Fruit fly (Drosophila melanogaster) whole organism, embryonic: ENCODE data around the gene Syt1.
A peak's percentile ranks its signal among the peaks of the same experiment; 100 is the strongest.

Experiments
- Abd-B ChIP-seq: fragments of 200-800 bp; sonication (Bioruptor generic); optimal IDR thresholded peaks from 2 replicates; lab custom pipeline; 2018; ENCODE audit warnings: missing biosample characterization, mild to moderate bottlenecking, missing genetic modification characterization, moderate library complexity
- CG1024 ChIP-seq: fragments of 200-800 bp; sonication (Bioruptor generic); IDR thresholded peaks from 2 replicates; pipeline ENCODE4 v1.3.6; 2022; ENCODE audit warnings: missing biosample characterization, missing genetic modification characterization
- CG10366 ChIP-seq: fragments of 200-800 bp; sonication (Bioruptor generic); IDR thresholded peaks from 2 replicates; pipeline ENCODE4 v1.3.6; 2022; ENCODE audit warnings: missing biosample characterization, missing genetic modification characterization
- CG11247 ChIP-seq: fragments of 200-800 bp; sonication (Bioruptor generic); IDR thresholded peaks from 2 replicates; pipeline ENCODE4 v1.3.6; 2022; ENCODE audit warnings: missing biosample characterization, missing genetic modification characterization
- CG11456 ChIP-seq: fragments of 200-800 bp; sonication (Bioruptor generic); IDR thresholded peaks from 3 replicates; pipeline ENCODE4 v1.3.6; 2022; ENCODE audit warnings: missing biosample characterization, missing genetic modification characterization
- CG12155 ChIP-seq: fragments of 200-800 bp; sonication (Bioruptor generic); optimal IDR thresholded peaks from 3 replicates; lab custom pipeline; 2016; ENCODE audit warnings: missing biosample characterization, missing genetic modification characterization
- CG12659 ChIP-seq: fragments of 200-800 bp; sonication (Bioruptor generic); optimal IDR thresholded peaks from 3 replicates; lab custom pipeline; 2017; ENCODE audit warnings: mild to moderate bottlenecking, missing biosample characterization, missing genetic modification reagents, missing genetic modification characterization
- CG12744 ChIP-seq: fragments of 200-800 bp; sonication (Bioruptor generic); optimal IDR thresholded peaks from 2 replicates; lab custom pipeline; 2016; ENCODE audit warnings: missing biosample characterization, missing genetic modification characterization
- CG13624 ChIP-seq: fragments of 200-800 bp; sonication (Bioruptor generic); optimal IDR thresholded peaks from 2 replicates; lab custom pipeline; 2016; ENCODE audit warnings: missing biosample characterization, missing genetic modification characterization
- CG15514 ChIP-seq: fragments of 200-800 bp; sonication (Bioruptor generic); optimal IDR thresholded peaks from 3 replicates; lab custom pipeline; 2017; ENCODE audit warnings: missing biosample characterization, missing genetic modification characterization, mild to moderate bottlenecking, moderate library complexity, missing genetic modification reagents
- CG17328 ChIP-seq: fragments of 200-800 bp; sonication (Bioruptor generic); IDR thresholded peaks from 2 replicates; pipeline ENCODE4 v1.3.6; 2022; ENCODE audit warnings: missing biosample characterization, missing genetic modification characterization
- CG2120 ChIP-seq: fragments of 200-800 bp; sonication (Bioruptor generic); optimal IDR thresholded peaks from 3 replicates; lab custom pipeline; 2016; ENCODE audit warnings: missing biosample characterization, missing genetic modification characterization
- CG31441 ChIP-seq: fragments of 200-800 bp; sonication (Bioruptor generic); IDR thresholded peaks from 2 replicates; pipeline ENCODE4 v1.3.6; 2022; ENCODE audit warnings: missing biosample characterization, missing genetic modification characterization
- CG4404 ChIP-seq: fragments of 200-800 bp; sonication (Bioruptor generic); IDR thresholded peaks from 2 replicates; pipeline ENCODE4 v1.3.6; 2022; ENCODE audit warnings: missing biosample characterization, missing genetic modification characterization
- CG6272 ChIP-seq: fragments of 200-800 bp; sonication (Bioruptor generic); IDR thresholded peaks from 2 replicates; pipeline ENCODE4 v1.3.6; 2022; ENCODE audit warnings: missing biosample characterization, missing genetic modification characterization
- CG7357 ChIP-seq: fragments of 200-800 bp; sonication (Bioruptor generic); IDR thresholded peaks from 3 replicates; pipeline ENCODE4 v1.3.6; 2022; ENCODE audit warnings: missing biosample characterization, missing genetic modification characterization
- CG9609 ChIP-seq: fragments of 200-800 bp; sonication (Bioruptor generic); optimal IDR thresholded peaks from 3 replicates; lab custom pipeline; 2016; ENCODE audit warnings: missing biosample characterization, missing genetic modification characterization
- CG9727 ChIP-seq: fragments of 200-800 bp; sonication (Bioruptor generic); optimal IDR thresholded peaks from 3 replicates; lab custom pipeline; 2017; ENCODE audit warnings: missing biosample characterization, mild to moderate bottlenecking, missing genetic modification characterization
- CoRest ChIP-seq: fragments of 200-800 bp; sonication (Bioruptor generic); optimal IDR thresholded peaks from 3 replicates; lab custom pipeline; 2018; ENCODE audit warnings: missing biosample characterization, mild to moderate bottlenecking, missing genetic modification characterization, moderate library complexity
- D19B ChIP-seq: fragments of 200-800 bp; sonication (Bioruptor generic); optimal IDR thresholded peaks from 2 replicates; lab custom pipeline; 2017; ENCODE audit warnings: missing biosample characterization, mild to moderate bottlenecking, missing genetic modification characterization
- Dref ChIP-seq: fragments of 200-800 bp; sonication (Bioruptor generic); IDR thresholded peaks from 2 replicates; pipeline ENCODE4 v1.3.6; 2022; ENCODE audit warnings: missing biosample characterization, missing genetic modification characterization
- Drgx ChIP-seq: fragments of 200-800 bp; sonication (Bioruptor generic); IDR thresholded peaks from 2 replicates; pipeline ENCODE4 v1.3.6; 2022; ENCODE audit warnings: missing biosample characterization, missing genetic modification characterization
- Gug ChIP-seq: fragments of 200-800 bp; sonication (Bioruptor generic); IDR thresholded peaks from 4 replicates; pipeline ENCODE4 v1.3.6; 2022; ENCODE audit warnings: missing biosample characterization, missing genetic modification characterization
- HLH3B ChIP-seq: fragments of 200-800 bp; sonication (Bioruptor generic); IDR thresholded peaks from 2 replicates; pipeline ENCODE4 v1.3.6; 2022; ENCODE audit warnings: missing biosample characterization, missing genetic modification characterization
- Hr78 ChIP-seq, 2 experiments: fragments of 200-800 bp in 1 of 2; fragments of >200 bp in 1 of 2; sonication (Bioruptor generic) in 1 of 2; optimal IDR thresholded peaks; 2 replicates each; lab custom pipeline; 2017 to 2019; ENCODE audit warnings: missing biosample characterization in 2 of 2, missing genetic modification characterization in 2 of 2, mild to moderate bottlenecking in 1 of 2, moderate library complexity in 1 of 2
- Kr ChIP-seq: fragments of 200-800 bp; sonication (Bioruptor generic); optimal IDR thresholded peaks from 2 replicates; lab custom pipeline; 2017; ENCODE audit warnings: missing biosample characterization, mild to moderate bottlenecking, missing genetic modification characterization
- PHDP ChIP-seq: fragments of 200-800 bp; sonication (Bioruptor generic); optimal IDR thresholded peaks from 3 replicates; lab custom pipeline; 2018; ENCODE audit warnings: missing biosample characterization, mild to moderate bottlenecking, missing genetic modification characterization, moderate library complexity
- Ptx1 ChIP-seq: fragments of 200-800 bp; sonication (Bioruptor generic); IDR thresholded peaks from 2 replicates; pipeline ENCODE4 v1.3.6; 2022; ENCODE audit warnings: missing biosample characterization, missing genetic modification characterization
- Side ChIP-seq: fragments of 200-800 bp; sonication (Bioruptor generic); optimal IDR thresholded peaks from 2 replicates; lab custom pipeline; 2016; ENCODE audit warnings: missing biosample characterization, missing genetic modification characterization
- Taf1 ChIP-seq: fragments of 200-800 bp; sonication (Bioruptor generic); IDR thresholded peaks from 2 replicates; pipeline ENCODE4 v1.3.6; 2022; ENCODE audit warnings: missing biosample characterization, missing genetic modification characterization
- ac ChIP-seq: fragments of 200-800 bp; sonication (Bioruptor generic); optimal IDR thresholded peaks from 3 replicates; lab custom pipeline; 2017; ENCODE audit warnings: missing biosample characterization, mild to moderate bottlenecking, missing genetic modification characterization
- amos ChIP-seq: fragments of 200-800 bp; sonication (Bioruptor generic); IDR thresholded peaks from 2 replicates; pipeline ENCODE4 v1.3.6; 2022; ENCODE audit warnings: missing biosample characterization, missing genetic modification characterization; ENCODE audit not compliant: partially characterized antibody
- bigmax ChIP-seq: fragments of 200-800 bp; sonication (Bioruptor generic); optimal IDR thresholded peaks from 2 replicates; lab custom pipeline; 2018; ENCODE audit warnings: missing biosample characterization, mild to moderate bottlenecking, missing genetic modification characterization
- br ChIP-seq: fragments of >200 bp; optimal IDR thresholded peaks from 2 replicates; lab custom pipeline; 2017
- btn ChIP-seq: fragments of 200-800 bp; sonication (Bioruptor generic); optimal IDR thresholded peaks from 2 replicates; lab custom pipeline; 2016; ENCODE audit warnings: missing biosample characterization, missing genetic modification characterization
- cato ChIP-seq: fragments of 200-800 bp; sonication (Bioruptor generic); optimal IDR thresholded peaks from 2 replicates; lab custom pipeline; 2016; ENCODE audit warnings: missing biosample characterization, missing genetic modification characterization, borderline replicate concordance
- chif ChIP-seq, 2 experiments: fragments of 200-800 bp; sonication (Bioruptor generic); optimal IDR thresholded peaks; 3 replicates each; lab custom pipeline; 2016; ENCODE audit warnings: missing biosample characterization in 2 of 2, missing genetic modification characterization in 2 of 2
- chn ChIP-seq: fragments of 200-800 bp; sonication (Bioruptor generic); optimal IDR thresholded peaks from 2 replicates; lab custom pipeline; 2016; ENCODE audit warnings: missing biosample characterization, missing genetic modification characterization
- crol ChIP-seq: fragments of 200-800 bp; sonication (Bioruptor generic); IDR thresholded peaks from 2 replicates; pipeline ENCODE4 v1.3.6; 2022; ENCODE audit warnings: missing biosample characterization, missing genetic modification characterization
- cwo ChIP-seq: fragments of 200-800 bp; sonication (Bioruptor generic); optimal IDR thresholded peaks from 3 replicates; lab custom pipeline; 2017; ENCODE audit warnings: missing biosample characterization, missing genetic modification characterization, mild to moderate bottlenecking, moderate library complexity, missing genetic modification reagents
- dm ChIP-seq: fragments of 200-800 bp; sonication (Bioruptor generic); optimal IDR thresholded peaks from 3 replicates; lab custom pipeline; 2016; ENCODE audit warnings: missing biosample characterization, missing genetic modification characterization
- dmrt11E ChIP-seq: fragments of 200-800 bp; sonication (Bioruptor generic); optimal IDR thresholded peaks from 3 replicates; lab custom pipeline; 2018; ENCODE audit warnings: missing biosample characterization, mild to moderate bottlenecking, missing genetic modification characterization, moderate library complexity
- ewg ChIP-seq: fragments of 200-800 bp; sonication (Bioruptor generic); optimal IDR thresholded peaks from 3 replicates; lab custom pipeline; 2017; ENCODE audit warnings: mild to moderate bottlenecking, missing biosample characterization, missing genetic modification reagents, missing genetic modification characterization
- jing ChIP-seq: fragments of 200-800 bp; sonication (Bioruptor generic); optimal IDR thresholded peaks from 2 replicates; lab custom pipeline; 2018; ENCODE audit warnings: missing biosample characterization, mild to moderate bottlenecking, missing genetic modification characterization
- mld ChIP-seq: fragments of 200-800 bp; sonication (Bioruptor generic); IDR thresholded peaks from 3 replicates; pipeline ENCODE4 v1.3.6; 2022; ENCODE audit warnings: missing biosample characterization, missing genetic modification characterization; ENCODE audit not compliant: partially characterized antibody
- onecut ChIP-seq: fragments of 200-800 bp; sonication (Bioruptor generic); IDR thresholded peaks from 2 replicates; pipeline ENCODE4 v1.3.6; 2022; ENCODE audit warnings: missing biosample characterization, missing genetic modification characterization
- row ChIP-seq: fragments of 200-800 bp; sonication (Bioruptor generic); IDR thresholded peaks from 3 replicates; pipeline ENCODE4 v1.3.6; 2022; ENCODE audit warnings: missing biosample characterization, missing genetic modification characterization
- sna ChIP-seq: fragments of 200-800 bp; sonication (Bioruptor generic); IDR thresholded peaks from 2 replicates; pipeline ENCODE4 v1.3.6; 2022; ENCODE audit warnings: missing biosample characterization, missing genetic modification characterization; ENCODE audit not compliant: partially characterized antibody
- ssp ChIP-seq: fragments of 200-800 bp; sonication (Bioruptor generic); IDR thresholded peaks from 2 replicates; pipeline ENCODE4 v1.3.6; 2022; ENCODE audit warnings: missing biosample characterization, missing genetic modification characterization
- stc ChIP-seq: fragments of 200-800 bp; sonication (Bioruptor generic); IDR thresholded peaks from 2 replicates; pipeline ENCODE4 v1.3.6; 2022; ENCODE audit warnings: missing biosample characterization, missing genetic modification characterization
- usp ChIP-seq: fragments of >200 bp; optimal IDR thresholded peaks from 2 replicates; lab custom pipeline; 2017; ENCODE audit warnings: missing biosample characterization, missing genetic modification characterization

The Syt1 gene

dm6 chr2L:2830341-2830800 lies 30.6 kb upstream of the Syt1 start (continued):
- TF ChIP-seq CG6272 (GFP tag; lab: Robert Waterston, UW) (peak; percentile 73), CG7357 (GFP tag; lab: Robert Waterston, UW) (peak; percentile 81), Abd-B (peak; percentile 83), chn (GFP tag; lab: Kevin White, UChicago) (peak; percentile 68), dm (GFP tag; lab: Kevin White, UChicago) (no peak), CG12744 (GFP tag; lab: Kevin White, UChicago) (peak; percentile 46), jing (GFP tag; lab: Kevin White, UChicago) (peak; percentile 63), row (GFP tag; lab: Robert Waterston, UW) (peak; percentile 82), CG17328 (GFP tag; lab: Robert Waterston, UW) (no peak; the same call in none of the 2 replicates), Dref (GFP tag; lab: Robert Waterston, UW) (no peak), ewg (peak; percentile 77), onecut (GFP tag; lab: Robert Waterston, UW) (peak; percentile 73), dmrt11E (peak; percentile 94), cato (GFP tag; lab: Kevin White, UChicago) (peak; percentile 55), CG9609 (GFP tag; lab: Kevin White, UChicago) (no peak), stc (GFP tag; lab: Robert Waterston, UW) (peak; percentile 62), chif (GFP tag; optimal IDR thresholded peaks at IDR 0.05; lab: Kevin White, UChicago) (peak; percentile 36 to 81), Ptx1 (GFP tag; lab: Robert Waterston, UW) (peak; percentile 78), Hr78 (GFP tag; optimal IDR thresholded peaks at IDR 0.05; lab: Kevin White, UChicago) (peak in 1 of 2 experiments; percentile 80), CG11456 (GFP tag; lab: Robert Waterston, UW) (peak; percentile 30; the same call in 1 of the 3 replicates), CG12659 (GFP tag; lab: Kevin White, UChicago) (peak; percentile 94), ssp (peak; percentile 65), Taf1 (GFP tag; lab: Robert Waterston, UW) (peak; percentile 42; the same call in 1 of the 2 replicates), CG2120 (GFP tag; lab: Kevin White, UChicago) (peak; percentile 80), Kr (peak; percentile 49), CG4404 (GFP tag; lab: Robert Waterston, UW) (peak; percentile 64), bigmax (GFP tag; lab: Kevin White, UChicago) (no peak), HLH3B (GFP tag; lab: Robert Waterston, UW) (peak; percentile 74), mld (GFP tag; lab: Robert Waterston, UW) (no peak), ac (GFP tag; lab: Kevin White, UChicago) (peak; percentile 59), CG31441 (peak; percentile 94), CG10366 (peak; percentile 72), Drgx (GFP tag; lab: Robert Waterston, UW) (peak; percentile 79), CG15514 (peak; percentile 47), amos (GFP tag; lab: Robert Waterston, UW) (no peak), CoRest (peak; percentile 96), crol (GFP tag; lab: Robert Waterston, UW) (0 out of 2 replicates have a peak, but pooled peaks have one; percentile 1), PHDP (tag; lab: Kevin White, UChicago) (peak; percentile 85), btn (GFP tag; lab: Kevin White, UChicago) (no peak), CG11247 (GFP tag; lab: Robert Waterston, UW) (peak; percentile 56), sna (no peak), br (lab: Kevin White, UChicago) (no peak), CG13624 (peak; percentile 60), CG1024 (GFP tag; lab: Robert Waterston, UW) (no peak), CG12155 (peak; percentile 71), D19B (GFP tag; lab: Kevin White, UChicago) (peak; percentile 71), CG9727 (GFP tag; lab: Kevin White, UChicago) (peak; percentile 97), Side (GFP tag; lab: Kevin White, UChicago) (peak; percentile 47), Gug (GFP tag; lab: Robert Waterston, UW) (peak; percentile 46; the same call in 2 of the 4 replicates), usp (GFP tag; lab: Kevin White, UChicago) (no peak), cwo (GFP tag; lab: Kevin White, UChicago) (peak; percentile 77)
